Worm (Caenorhabditis elegans) whole organism, L1 larva: ENCODE results near the gene Y57A10A.4.

ENCODE experiments used
- C04F5.9 ChIP-seq: sonication (generic microtip); optimal IDR thresholded peaks from 2 replicates; lab custom pipeline; 2016; ENCODE audit warnings: missing genetic modification characterization, missing compliant biosample characterization
- C16A3.4 ChIP-seq: fragments of 150-350 bp; optimal IDR thresholded peaks from 2 replicates; lab custom pipeline; 2014; ENCODE audit warnings: missing biosample characterization, missing genetic modification characterization
- C34B4.2 ChIP-seq: sonication (generic microtip); optimal IDR thresholded peaks from 2 replicates; lab custom pipeline; 2017; ENCODE audit warnings: mild to moderate bottlenecking, missing genetic modification characterization, missing compliant biosample characterization
- aha-1 ChIP-seq: fragments of 150-350 bp; optimal IDR thresholded peaks from 2 replicates; lab custom pipeline; 2014; ENCODE audit warnings: missing biosample characterization, missing genetic modification characterization
- alr-1 ChIP-seq: fragments of 200-800 bp; sonication (Bioruptor generic); optimal IDR thresholded peaks from 2 replicates; lab custom pipeline; 2018; ENCODE audit warnings: borderline replicate concordance, mild to moderate bottlenecking, missing genetic modification characterization, missing compliant biosample characterization
- ama-1 ChIP-seq: fragments of 150-350 bp; optimal IDR thresholded peaks from 2 replicates; lab custom pipeline; 2014
- ceh-8 ChIP-seq: fragments of 200-800 bp; sonication (Bioruptor generic); optimal IDR thresholded peaks from 2 replicates; lab custom pipeline; 2018; ENCODE audit warnings: mild to moderate bottlenecking, missing genetic modification characterization, moderate library complexity, missing compliant biosample characterization
- ceh-82 ChIP-seq, 3 experiments: fragments of 150-350 bp in 1 of 3; sonication (generic microtip) in 2 of 3; optimal IDR thresholded peaks; 2 replicates each; lab custom pipeline; 2014 to 2017; ENCODE audit warnings: missing biosample characterization in 3 of 3, missing genetic modification characterization in 3 of 3
- ces-1 ChIP-seq: fragments of 150-350 bp; optimal IDR thresholded peaks from 2 replicates; lab custom pipeline; 2014; ENCODE audit warnings: missing biosample characterization, missing genetic modification reagents, missing genetic modification characterization
- dsc-1 ChIP-seq: sonication (generic microtip); optimal IDR thresholded peaks from 2 replicates; lab custom pipeline; 2016; ENCODE audit warnings: mild to moderate bottlenecking, missing genetic modification characterization, missing compliant biosample characterization
- efl-1 ChIP-seq, 4 experiments: fragments of 150-350 bp; optimal IDR thresholded peaks in 3 of 4; peaks in 1 of 4; 1 replicate in 1 of 4; 2 replicates in 3 of 4; lab custom pipeline; 2014; ENCODE audit warnings: missing biosample characterization in 2 of 4, missing genetic modification characterization in 2 of 4, missing genetic modification reagents in 2 of 4
- egl-13 ChIP-seq: sonication (generic microtip); optimal IDR thresholded peaks from 2 replicates; lab custom pipeline; 2016; ENCODE audit warnings: missing genotype, missing genetic modification reagents, missing genetic modification characterization, missing compliant biosample characterization
- egl-27 ChIP-seq, 2 experiments: fragments of 150-350 bp in 1 of 2; sonication (generic microtip); optimal IDR thresholded peaks; 3 replicates each; lab custom pipeline; 2017 to 2018; ENCODE audit warnings: missing biosample characterization in 2 of 2, missing genetic modification characterization in 2 of 2, missing genetic modification reagents in 2 of 2
- elt-3 ChIP-seq, 6 experiments: fragments of 150-350 bp in 1 of 6; sonication (generic microtip); optimal IDR thresholded peaks; 2 replicates each; lab custom pipeline; 2017 to 2018; ENCODE audit warnings: missing biosample characterization in 6 of 6, missing genetic modification characterization in 6 of 6, inconsistent platforms in 1 of 6
- ets-5 ChIP-seq: fragments of 200-800 bp; sonication (Bioruptor generic); IDR thresholded peaks from 2 replicates; pipeline ENCODE4 v1.3.6; 2022; ENCODE audit warnings: missing genetic modification characterization, missing compliant biosample characterization
- fkh-10 ChIP-seq: sonication (generic microtip); optimal IDR thresholded peaks from 2 replicates; lab custom pipeline; 2017; ENCODE audit warnings: missing biosample characterization, missing genetic modification reagents, missing genetic modification characterization
- fkh-8 ChIP-seq: sonication (generic microtip); optimal IDR thresholded peaks from 2 replicates; lab custom pipeline; 2016; ENCODE audit warnings: mild to moderate bottlenecking, missing genetic modification characterization, missing compliant biosample characterization
- hlh-17 ChIP-seq: fragments of 200-800 bp; sonication (Bioruptor generic); optimal IDR thresholded peaks from 2 replicates; lab custom pipeline; 2018; ENCODE audit warnings: missing genetic modification characterization, mild to moderate bottlenecking, missing compliant biosample characterization, moderate library complexity, borderline replicate concordance
- hlh-4 ChIP-seq: sonication (generic microtip); optimal IDR thresholded peaks from 2 replicates; lab custom pipeline; 2016; ENCODE audit warnings: mild to moderate bottlenecking, missing genetic modification characterization, missing compliant biosample characterization
- hpl-2 ChIP-seq: fragments of 150-350 bp; optimal IDR thresholded peaks from 2 replicates; lab custom pipeline; 2014; ENCODE audit warnings: missing biosample characterization, missing genetic modification reagents, missing genetic modification characterization
- irx-1 ChIP-seq: sonication (generic microtip); optimal IDR thresholded peaks from 2 replicates; lab custom pipeline; 2016; ENCODE audit warnings: missing genetic modification characterization, missing compliant biosample characterization
- isw-1 ChIP-seq: fragments of 200-800 bp; sonication (Bioruptor generic); IDR thresholded peaks from 2 replicates; pipeline ENCODE4 v1.3.6; 2022; ENCODE audit warnings: missing genetic modification characterization, missing compliant biosample characterization
- jun-1 ChIP-seq: fragments of 150-350 bp; optimal IDR thresholded peaks from 2 replicates; lab custom pipeline; 2014; ENCODE audit warnings: missing biosample characterization, missing genetic modification reagents, missing genetic modification characterization
- lin-13 ChIP-seq: fragments of 150-350 bp; optimal IDR thresholded peaks from 2 replicates; lab custom pipeline; 2014; ENCODE audit warnings: missing biosample characterization, missing genetic modification reagents, missing genetic modification characterization
- lin-14 ChIP-seq: fragments of 200-800 bp; sonication (Bioruptor generic); optimal IDR thresholded peaks from 2 replicates; lab custom pipeline; 2018; ENCODE audit warnings: mild to moderate bottlenecking, missing genetic modification characterization, moderate library complexity, missing compliant biosample characterization
- lin-15B ChIP-seq: fragments of 150-350 bp; sonication (generic microtip); optimal IDR thresholded peaks from 3 replicates; lab custom pipeline; 2014; ENCODE audit warnings: missing biosample characterization, missing genetic modification characterization
- lin-35 ChIP-seq, 2 experiments: fragments of 150-350 bp; optimal IDR thresholded peaks; 2 replicates each; lab custom pipeline; 2014; ENCODE audit warnings: missing biosample characterization in 2 of 2, missing genetic modification characterization in 2 of 2, missing genetic modification reagents in 2 of 2
- lir-3 ChIP-seq: sonication (generic microtip); optimal IDR thresholded peaks from 2 replicates; lab custom pipeline; 2016; ENCODE audit warnings: mild to moderate bottlenecking, missing genetic modification characterization, moderate library complexity, missing compliant biosample characterization; ENCODE audit not compliant: poor library complexity
- mab-9 ChIP-seq: fragments of 200-800 bp; sonication (Bioruptor generic); IDR thresholded peaks from 2 replicates; pipeline ENCODE4 v1.3.6; 2022; ENCODE audit warnings: missing genetic modification reagents, missing genetic modification characterization, missing compliant biosample characterization
- mdl-1 ChIP-seq, 2 experiments: fragments of 150-350 bp; optimal IDR thresholded peaks; 2 replicates each; lab custom pipeline; 2014 to 2017; ENCODE audit warnings: missing biosample characterization in 2 of 2, missing genetic modification characterization in 2 of 2, inconsistent platforms in 1 of 2
- nhr-11 ChIP-seq: fragments of 150-350 bp; optimal IDR thresholded peaks from 2 replicates; lab custom pipeline; 2014; ENCODE audit warnings: missing biosample characterization, missing genetic modification characterization
- nhr-12 ChIP-seq: sonication (generic microtip); optimal IDR thresholded peaks from 2 replicates; lab custom pipeline; 2017; ENCODE audit warnings: missing biosample characterization, missing genetic modification characterization
- nhr-19 ChIP-seq: fragments of 200-800 bp; sonication (Bioruptor generic); conservative IDR thresholded peaks from 2 replicates; pipeline ENCODE4 v1.3.6; 2022; ENCODE audit warnings: missing genetic modification characterization, missing compliant biosample characterization
- nhr-20 ChIP-seq: sonication (generic microtip); optimal IDR thresholded peaks from 2 replicates; lab custom pipeline; 2016; ENCODE audit warnings: mild to moderate bottlenecking, missing genetic modification characterization, missing compliant biosample characterization
- nhr-28 ChIP-seq: fragments of 150-350 bp; optimal IDR thresholded peaks from 2 replicates; lab custom pipeline; 2014; ENCODE audit warnings: missing biosample characterization, missing genetic modification characterization
- nhr-47 ChIP-seq: sonication (generic microtip); optimal IDR thresholded peaks from 2 replicates; lab custom pipeline; 2016; ENCODE audit warnings: mild to moderate bottlenecking, missing genetic modification characterization, moderate library complexity, missing compliant biosample characterization
- nhr-71 ChIP-seq: sonication (generic microtip); optimal IDR thresholded peaks from 2 replicates; lab custom pipeline; 2016; ENCODE audit warnings: mild to moderate bottlenecking, missing genetic modification characterization, moderate library complexity, missing compliant biosample characterization
- nhr-76 ChIP-seq: sonication (generic microtip); optimal IDR thresholded peaks from 2 replicates; lab custom pipeline; 2017; ENCODE audit warnings: missing biosample characterization, missing genetic modification characterization
- nhr-85 ChIP-seq: sonication (generic microtip); peaks from one replicate; lab custom pipeline; 2016; ENCODE audit warnings: missing genetic modification characterization, inconsistent platforms, missing compliant biosample characterization
- nhr-90 ChIP-seq: sonication (generic microtip); optimal IDR thresholded peaks from 2 replicates; lab custom pipeline; 2016; ENCODE audit warnings: mild to moderate bottlenecking, missing genetic modification characterization, missing compliant biosample characterization; ENCODE audit not compliant: poor library complexity
- pax-3 ChIP-seq: fragments of 200-800 bp; sonication (Bioruptor generic); optimal IDR thresholded peaks from 2 replicates; lab custom pipeline; 2018; ENCODE audit warnings: mild to moderate bottlenecking, missing genetic modification characterization, moderate library complexity, missing compliant biosample characterization
- skn-1 ChIP-seq: fragments of 150-350 bp; optimal IDR thresholded peaks from 2 replicates; lab custom pipeline; 2014; ENCODE audit warnings: missing biosample characterization, missing genetic modification characterization
- snpc-4 ChIP-seq: fragments of 150-350 bp; optimal IDR thresholded peaks from 2 replicates; lab custom pipeline; 2014; ENCODE audit warnings: missing biosample characterization, missing genetic modification characterization
- snu-23 ChIP-seq: sonication (generic microtip); optimal IDR thresholded peaks from 2 replicates; lab custom pipeline; 2016; ENCODE audit warnings: missing genetic modification characterization, missing compliant biosample characterization
- sox-4 ChIP-seq: sonication (generic microtip); optimal IDR thresholded peaks from 2 replicates; lab custom pipeline; 2016; ENCODE audit warnings: missing genetic modification characterization, missing compliant biosample characterization
- sup-37 ChIP-seq: fragments of 200-800 bp; sonication (Bioruptor generic); optimal IDR thresholded peaks from 2 replicates; lab custom pipeline; 2018; ENCODE audit warnings: mild to moderate bottlenecking, missing genetic modification characterization, missing compliant biosample characterization
- tlp-1 ChIP-seq: fragments of 150-350 bp; optimal IDR thresholded peaks from 2 replicates; lab custom pipeline; 2014; ENCODE audit warnings: missing biosample characterization, missing genetic modification characterization
- unc-30 ChIP-seq: sonication (generic microtip); optimal IDR thresholded peaks from 2 replicates; lab custom pipeline; 2017; ENCODE audit warnings: missing biosample characterization, missing genetic modification characterization
- unc-62 ChIP-seq: fragments of 150-350 bp; optimal IDR thresholded peaks from 2 replicates; lab custom pipeline; 2014; ENCODE audit warnings: missing biosample characterization, missing genetic modification reagents, missing genetic modification characterization
- vab-15 ChIP-seq: sonication (generic microtip); optimal IDR thresholded peaks from 2 replicates; lab custom pipeline; 2017; ENCODE audit warnings: missing genotype, mild to moderate bottlenecking, missing genetic modification characterization, missing compliant biosample characterization
- xbp-1 ChIP-seq: sonication (generic microtip); optimal IDR thresholded peaks from 2 replicates; lab custom pipeline; 2016; ENCODE audit warnings: missing genetic modification characterization, missing compliant biosample characterization
- ztf-11 ChIP-seq, 2 experiments: sonication (generic microtip); optimal IDR thresholded peaks; 2 replicates each; lab custom pipeline; 2016 to 2017; ENCODE audit warnings: missing genetic modification characterization in 2 of 2, missing biosample characterization in 1 of 2, missing compliant biosample characterization in 1 of 2

Gene Y57A10A.4

DNA sequence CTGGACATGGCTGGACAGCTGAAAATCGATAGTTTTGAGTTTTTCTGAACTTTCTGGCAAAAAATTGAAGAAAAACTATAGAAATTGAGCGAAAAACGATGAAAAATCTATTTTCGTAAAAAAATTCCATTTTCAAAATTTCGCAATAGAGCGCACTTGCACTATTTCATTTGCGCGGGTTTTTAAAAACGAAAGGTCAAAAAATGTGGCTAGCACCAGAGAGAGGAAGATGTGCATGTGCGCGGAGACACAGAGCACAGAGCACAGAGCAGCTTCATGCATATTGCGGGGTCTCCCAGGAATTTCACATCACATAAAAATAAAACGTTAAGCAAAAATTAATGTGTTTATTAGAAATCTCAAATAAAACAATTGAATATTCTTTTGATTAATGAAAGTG is 43.9 kb upstream of the Y57A10A.4 start, which contains the start of gene Y17G7B.18 (continued):
- TF ChIP-seq mdl-1 (tag; optimal IDR thresholded peaks at IDR 0.05; lab: Kevin White, UChicago): peak in 1 of 2 experiments; percentile 29
- TF ChIP-seq hpl-2 (GFP tag; lab: Kevin White, UChicago): no peak
- no peak for TF ChIP-seq tlp-1 (tag; lab: Kevin White, UChicago)
- TF ChIP-seq unc-30 (tag; lab: Kevin White, UChicago): no peak
- TF ChIP-seq sox-4 (tag; lab: Kevin White, UChicago): peak; percentile 29
- TF ChIP-seq lin-15B (tag; lab: Kevin White, UChicago): peak; percentile 56
- TF ChIP-seq nhr-76: no peak
- peak; percentile 35 for TF ChIP-seq jun-1 (tag; lab: Kevin White, UChicago)
- peak; percentile 62 for TF ChIP-seq nhr-19
- peak; percentile 54 for TF ChIP-seq lin-13
- peak; percentile 96 to 98 for TF ChIP-seq lin-35 (GFP tag; optimal IDR thresholded peaks at IDR 0.05; lab: Kevin White, UChicago)
- peak; percentile 80 for TF ChIP-seq snu-23
- TF ChIP-seq xbp-1 (tag; lab: Kevin White, UChicago): peak; percentile 70
- TF ChIP-seq nhr-28 (tag; lab: Kevin White, UChicago): no peak
- no peak for TF ChIP-seq unc-62
- TF ChIP-seq alr-1: no peak
- TF ChIP-seq fkh-8 (tag; lab: Kevin White, UChicago): peak; percentile 85
- no peak for TF ChIP-seq aha-1 (tag; lab: Kevin White, UChicago)
- peak; percentile 91 to 97 for TF ChIP-seq efl-1 (optimal IDR thresholded peaks at IDR 0.05; lab: Kevin White, UChicago)
- peak; percentile 98 to 100 for TF ChIP-seq efl-1 (GFP tag; optimal IDR thresholded peaks at IDR 0.05 in 1 of 2; lab: Kevin White, UChicago)
- TF ChIP-seq C16A3.4 (tag; lab: Kevin White, UChicago): peak; percentile 67
- peak in 1 of 2 experiments; percentile 33 for TF ChIP-seq ztf-11 (tag; optimal IDR thresholded peaks at IDR 0.05; lab: Kevin White, UChicago)
- TF ChIP-seq ceh-8 (GFP tag; lab: Kevin White, UChicago): no peak
- TF ChIP-seq hlh-17 (GFP tag; lab: Kevin White, UChicago): no peak
- no peak for TF ChIP-seq C04F5.9 (tag; lab: Kevin White, UChicago)
- TF ChIP-seq C34B4.2: no peak
- no peak for TF ChIP-seq egl-27 (tag; optimal IDR thresholded peaks at IDR 0.05; lab: Kevin White, UChicago)
- TF ChIP-seq ces-1: no peak
- TF ChIP-seq snpc-4: peak; percentile 65
- TF ChIP-seq elt-3 (tag; optimal IDR thresholded peaks at IDR 0.05; lab: Kevin White, UChicago): peak in 1 of 6 experiments; percentile 56
- TF ChIP-seq nhr-90: peak; percentile 46
- peak; percentile 34 for TF ChIP-seq pax-3 (tag; lab: Kevin White, UChicago)
- peak; percentile 65 to 90 (median 68) for TF ChIP-seq ceh-82 (tag; optimal IDR thresholded peaks at IDR 0.05; lab: Kevin White, UChicago)
- peak; percentile 51 for TF ChIP-seq isw-1 (GFP tag; lab: Robert Waterston, UW)
- no peak for TF ChIP-seq lir-3 (tag; lab: Kevin White, UChicago)
- no peak for TF ChIP-seq vab-15 (tag; lab: Kevin White, UChicago)
- TF ChIP-seq ets-5 (GFP tag; lab: Robert Waterston, UW): no peak
- TF ChIP-seq nhr-85 (tag; lab: Kevin White, UChicago): no peak
- TF ChIP-seq irx-1 (tag; lab: Kevin White, UChicago): peak; percentile 64
- no peak for TF ChIP-seq ama-1 (lab: Kevin White, UChicago)
- TF ChIP-seq lin-14 (GFP tag; lab: Kevin White, UChicago): peak; percentile 71
- TF ChIP-seq mab-9 (GFP tag; lab: Robert Waterston, UW): peak; percentile 70
- peak; percentile 50 for TF ChIP-seq fkh-10 (GFP tag; lab: Kevin White, UChicago)
- peak; percentile 72 for TF ChIP-seq dsc-1 (tag; lab: Kevin White, UChicago)
- TF ChIP-seq skn-1 (tag; lab: Kevin White, UChicago): peak; percentile 45
- TF ChIP-seq nhr-12 (tag; lab: Kevin White, UChicago): no peak
- no peak for TF ChIP-seq nhr-11 (tag; lab: Kevin White, UChicago)
- TF ChIP-seq nhr-71: peak; percentile 82
- peak; percentile 66 for TF ChIP-seq egl-13 (tag; lab: Kevin White, UChicago)
- TF ChIP-seq hlh-4: no peak
- peak; percentile 84 for TF ChIP-seq nhr-47 (tag; lab: Kevin White, UChicago)
- no peak for TF ChIP-seq sup-37 (GFP tag; lab: Kevin White, UChicago)
- peak; percentile 62 for TF ChIP-seq nhr-20 (tag; lab: Kevin White, UChicago)
